Worm (Caenorhabditis elegans): ENCODE measurements around the gene R10H1.1.

The R10H1.1 gene

ce11 chrII:7459205-7459604, 35.0 kb upstream of the R10H1.1 start, which contains the start of gene D1022.2:
Gene D1022.2 (plus strand): TSS chrII:7459505.
- TF ChIP-seq rec-8 (tag; optimal IDR thresholded peaks at IDR 0.05) (no peak), madf-3 (GFP tag; IDR thresholded peaks at IDR 0.05) (no peak), aptf-3 (GFP tag; IDR thresholded peaks at IDR 0.05) (no peak), lin-35 (GFP tag; optimal IDR thresholded peaks at IDR 0.05) (no peak), K11D2.4 (GFP tag; IDR thresholded peaks at IDR 0.05) (no peak), mes-4 (tag; optimal IDR thresholded peaks at IDR 0.05) (no peak), Y67H2A.10 (GFP tag; conservative IDR thresholded peaks at IDR 0.05) (no peak), ztf-3 (GFP tag; optimal IDR thresholded peaks at IDR 0.05) (no peak), D2030.7 (GFP tag; IDR thresholded peaks at IDR 0.05) (no peak), F23B12.7 (tag; optimal IDR thresholded peaks at IDR 0.05; ENCODE audit: insufficient read depth) (no peak), Y95B8A.8 (GFP tag; IDR thresholded peaks at IDR 0.05) (no peak), cebp-1 (GFP tag; IDR thresholded peaks at IDR 0.05) (no peak), cebp-1 (tag; optimal IDR thresholded peaks at IDR 0.05) (no peak), ztf-25 (GFP tag; IDR thresholded peaks at IDR 0.05) (no peak)

DNA sequence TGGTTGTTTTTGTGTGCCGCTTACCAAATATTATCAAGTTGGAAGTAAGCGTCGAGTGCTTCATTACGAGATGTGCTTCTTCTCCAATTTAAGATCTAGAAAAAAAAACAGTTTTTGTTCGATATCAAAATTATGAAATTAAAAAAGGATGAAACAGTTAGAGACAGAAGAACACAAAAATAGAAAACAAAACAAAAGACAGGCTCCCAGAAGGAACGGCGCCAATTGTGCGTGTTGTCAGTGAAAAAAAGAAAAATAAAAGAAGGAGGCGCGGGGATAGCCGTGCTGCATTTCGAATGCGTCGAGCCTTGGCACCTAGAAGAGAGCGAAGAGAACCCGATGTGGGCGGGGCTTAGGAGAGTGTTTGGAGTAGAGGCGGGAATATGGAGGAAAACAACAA, 28.7 kb upstream of the R10H1.1 start, which contains the start of gene sro-1:
Gene sro-1 (minus strand): TSS at position 101 of the 400 bp plus-strand sequence.
- no peak for TF ChIP-seq K12H6.12 (tag; optimal IDR thresholded peaks at IDR 0.05)
- TF ChIP-seq nhr-80 (tag; optimal IDR thresholded peaks at IDR 0.05), result no peak
- TF ChIP-seq F10E7.11 (tag; optimal IDR thresholded peaks at IDR 0.05), result no peak
- TF ChIP-seq hlh-26 (GFP tag; conservative IDR thresholded peaks at IDR 0.05), result no peak
- no peak for TF ChIP-seq attf-6 (GFP tag; IDR thresholded peaks at IDR 0.05)
- TF ChIP-seq ekl-4 (GFP tag; IDR thresholded peaks at IDR 0.05), result no peak
- TF ChIP-seq T07F8.4 (tag; optimal IDR thresholded peaks at IDR 0.05), result no peak
- no peak for TF ChIP-seq chd-7 (tag; optimal IDR thresholded peaks at IDR 0.05)
- TF ChIP-seq rpc-1 (optimal IDR thresholded peaks at IDR 0.05), result no peak
- TF ChIP-seq rpc-1 (tag; optimal IDR thresholded peaks at IDR 0.05), result no peak
- no peak for TF ChIP-seq dox-1 (GFP tag; IDR thresholded peaks at IDR 0.05)
- no peak for TF ChIP-seq let-607 (tag; optimal IDR thresholded peaks at IDR 0.05)
- TF ChIP-seq somi-1 (GFP tag; optimal IDR thresholded peaks at IDR 0.05), result no peak
- TF ChIP-seq B0019.2 (GFP tag; conservative IDR thresholded peaks at IDR 0.05), result no peak
- no peak for TF ChIP-seq dpl-1 (GFP tag; optimal IDR thresholded peaks at IDR 0.05)
- TF ChIP-seq snpc-1.1 (tag; optimal IDR thresholded peaks at IDR 0.05; ENCODE audit: insufficient read depth), result no peak
- TF ChIP-seq D2030.7 (GFP tag; IDR thresholded peaks at IDR 0.05), result no peak
- no peak for TF ChIP-seq egrh-3 (GFP tag; IDR thresholded peaks at IDR 0.05)

DNA sequence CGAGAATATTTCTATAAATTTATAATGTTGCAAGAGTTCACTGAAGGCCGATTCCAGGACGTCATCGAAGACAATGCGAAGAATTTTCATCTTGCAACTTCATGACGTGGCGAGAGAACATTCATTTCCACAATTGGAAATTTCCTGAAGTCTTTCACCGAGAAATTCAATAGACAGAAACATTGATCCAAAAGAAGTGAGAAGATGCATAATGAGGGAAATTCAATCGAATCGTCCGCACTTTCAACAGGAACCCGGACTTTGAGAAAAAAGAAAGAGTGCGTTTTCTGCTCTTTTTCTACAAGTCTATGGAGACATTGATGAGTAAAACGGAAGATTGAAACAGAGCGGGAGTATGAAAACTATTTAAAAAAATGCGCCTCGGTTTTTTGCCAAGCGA, 24.9 kb upstream of the R10H1.1 start:
- TF ChIP-seq mel-28 (tag; optimal IDR thresholded peaks at IDR 0.05; ENCODE audit: borderline replicate concordance) (no peak), Y56A3A.18 (GFP tag; IDR thresholded peaks at IDR 0.05) (no peak), bed-1 (GFP tag; IDR thresholded peaks at IDR 0.05) (no peak), F37B4.10 (GFP tag; IDR thresholded peaks at IDR 0.05) (no peak), lsy-27 (tag; optimal IDR thresholded peaks at IDR 0.05; ENCODE audit: borderline replicate concordance, insufficient read depth) (no peak), Y53G8AR.9 (GFP tag; conservative IDR thresholded peaks at IDR 0.05) (no peak), lin-35 (GFP tag; optimal IDR thresholded peaks at IDR 0.05) (no peak), cebp-2 (GFP tag; IDR thresholded peaks at IDR 0.05) (no peak), hsf-1 (GFP tag; IDR thresholded peaks at IDR 0.05) (no peak), ztf-22 (GFP tag; optimal IDR thresholded peaks at IDR 0.05) (no peak)
